Worm (Caenorhabditis elegans): Measurements from ENCODE around the gene lpr-6.
A peak's percentile ranks its signal among the peaks of the same experiment; 100 is the strongest.

lpr-6 gene

DNA sequence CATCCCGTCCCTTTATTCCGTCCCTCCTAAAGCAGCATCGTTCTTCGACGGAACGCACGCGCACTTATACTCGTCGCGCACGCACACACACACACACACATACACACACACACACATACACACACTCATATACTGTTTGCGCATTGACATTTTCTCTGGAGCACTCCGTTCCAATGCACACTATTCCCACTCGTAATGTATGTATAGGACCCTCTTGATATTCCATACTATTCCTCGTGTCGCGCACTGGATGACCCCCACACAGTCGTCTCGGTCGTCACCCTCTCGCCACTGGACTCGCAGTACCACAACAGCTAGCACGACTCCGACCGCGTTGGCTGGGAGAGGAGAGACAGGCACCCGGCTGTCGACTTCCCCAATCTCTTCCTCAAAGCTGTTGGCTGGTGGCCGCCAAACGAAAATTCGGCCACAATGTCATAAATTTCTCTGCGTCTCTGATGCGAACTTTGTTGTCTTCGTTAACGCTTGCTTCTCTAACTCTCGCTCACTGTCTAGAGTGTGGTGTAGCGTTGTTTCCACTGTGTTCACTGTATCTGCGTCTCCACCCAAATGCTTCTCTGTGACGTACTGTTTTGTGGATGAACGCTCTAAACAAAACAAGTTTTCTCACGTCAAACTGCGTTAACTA is 28.6 kb upstream of the lpr-6 start (continued):
- TF ChIP-seq irx-1 (tag; optimal IDR thresholded peaks at IDR 0.05) = peak; percentile 85
- no peak for TF ChIP-seq tlp-1 (tag; optimal IDR thresholded peaks at IDR 0.05)
- no peak for TF ChIP-seq C34B4.2 (tag; optimal IDR thresholded peaks at IDR 0.05)
- peak; percentile 56 for TF ChIP-seq unc-98 (GFP tag; IDR thresholded peaks at IDR 0.05)
- TF ChIP-seq ceh-82 (tag; optimal IDR thresholded peaks at IDR 0.05) = peak; percentile 38 to 77 (median 72)
- peak; percentile 73 for TF ChIP-seq mep-1 (tag; optimal IDR thresholded peaks at IDR 0.05)
- TF ChIP-seq fkh-10 (GFP tag; optimal IDR thresholded peaks at IDR 0.05) = peak; percentile 86

DNA sequence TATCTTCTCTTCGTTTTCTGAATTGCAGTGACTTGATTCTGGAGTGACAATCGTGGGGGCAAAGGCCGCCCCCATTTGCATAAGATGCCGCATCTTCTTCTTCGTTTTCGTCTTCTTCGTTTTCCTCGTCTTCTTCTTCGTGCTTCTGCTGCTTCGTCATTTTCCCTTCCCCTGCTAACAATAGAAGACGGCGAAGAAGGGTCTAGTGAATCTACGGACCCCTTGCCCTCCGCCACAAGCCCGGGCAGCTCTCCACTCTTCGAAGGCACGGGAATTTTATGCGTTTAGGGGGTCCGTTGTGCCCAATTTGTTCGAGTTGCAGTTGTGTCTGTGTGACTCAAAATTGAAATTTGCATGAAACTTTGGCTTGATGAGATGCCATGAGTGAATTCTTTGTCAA is 27.9 kb upstream of the lpr-6 start:
- TF ChIP-seq ceh-63 (GFP tag; optimal IDR thresholded peaks at IDR 0.05) (peak; percentile 2), nhr-85 (tag) (no peak), xbp-1 (tag; optimal IDR thresholded peaks at IDR 0.05) (no peak), lin-14 (GFP tag; optimal IDR thresholded peaks at IDR 0.05) (peak; percentile 10), tbx-2 (tag; optimal IDR thresholded peaks at IDR 0.05) (no peak), ceh-82 (tag; optimal IDR thresholded peaks at IDR 0.05) (peak in 1 of 3 experiments; percentile 5), efl-1 (optimal IDR thresholded peaks at IDR 0.05) (no peak), efl-1 (GFP tag; optimal IDR thresholded peaks at IDR 0.05 in 1 of 2) (peak in 1 of 2 experiments; percentile 0)

DNA sequence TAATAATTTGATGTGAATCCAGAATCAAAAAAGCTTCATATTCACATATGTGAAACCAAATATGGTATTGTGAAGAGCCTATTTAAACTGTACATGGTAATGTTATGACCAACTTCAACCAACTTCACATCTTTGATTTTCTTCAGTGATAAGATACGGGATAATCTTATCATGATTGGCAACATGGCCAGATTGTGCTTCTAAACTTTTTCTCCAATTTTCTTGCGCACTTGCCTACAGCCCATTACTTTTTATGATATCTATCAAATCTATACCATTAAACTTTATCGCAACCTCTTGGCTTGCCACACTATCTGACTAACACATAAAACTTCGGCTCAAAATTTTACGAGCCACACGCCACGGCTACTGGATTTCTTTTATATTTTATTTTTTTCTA is 27.4 kb upstream of the lpr-6 start:
- TF ChIP-seq elt-3 (tag; optimal IDR thresholded peaks at IDR 0.05) = peak in 4 of 6 experiments; percentile 85 to 91 (median 90)
- no peak for TF ChIP-seq tlp-1 (tag; optimal IDR thresholded peaks at IDR 0.05)
- TF ChIP-seq efl-3 (GFP tag; optimal IDR thresholded peaks at IDR 0.05) = no peak
- TF ChIP-seq rnt-1 (tag; optimal IDR thresholded peaks at IDR 0.05) = peak; percentile 30
- peak; percentile 24 for TF ChIP-seq dsc-1 (tag; optimal IDR thresholded peaks at IDR 0.05)
- TF ChIP-seq elt-2 (tag; optimal IDR thresholded peaks at IDR 0.05) = no peak
- peak; percentile 32 for TF ChIP-seq nhr-85 (tag)

DNA sequence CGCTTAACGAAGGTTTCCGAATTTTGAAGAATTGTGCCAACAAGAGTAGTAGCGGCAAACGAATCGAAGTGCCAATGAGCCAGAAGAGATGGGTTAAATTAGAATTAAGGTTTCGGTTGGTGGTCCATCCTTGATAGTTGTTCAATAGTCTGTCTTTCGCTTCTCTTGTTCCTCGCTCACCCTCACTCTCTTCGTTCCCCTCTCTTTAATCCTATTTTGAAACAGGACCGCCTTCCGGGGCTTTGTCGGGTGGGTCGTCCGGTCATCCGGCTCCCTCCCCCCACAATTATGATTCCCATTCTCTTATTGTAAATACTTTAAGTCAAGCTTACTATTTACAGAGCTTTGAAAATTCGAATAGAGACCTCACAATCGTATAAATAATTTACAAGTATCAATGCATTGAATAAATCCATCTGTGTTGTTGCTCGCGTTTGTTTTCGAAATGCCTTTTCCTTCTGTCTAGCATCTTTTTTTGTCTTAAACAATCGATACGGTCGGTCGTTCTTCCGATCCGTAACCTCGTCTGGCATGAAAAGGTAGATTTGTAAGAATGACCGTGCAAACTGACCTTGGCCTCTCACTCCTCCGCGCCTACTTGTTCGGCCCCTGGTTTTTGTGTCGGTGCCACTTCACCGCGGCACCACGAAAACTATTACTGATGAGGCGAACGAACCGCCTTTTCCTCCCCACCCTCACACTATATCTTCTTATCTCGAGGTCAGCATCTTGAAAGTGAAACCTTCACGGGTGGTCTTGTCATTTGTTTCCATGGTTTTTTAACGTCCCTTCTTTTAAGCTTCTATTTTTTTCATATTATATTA is 26.5 kb upstream of the lpr-6 start:
- TF ChIP-seq lir-3 (tag; optimal IDR thresholded peaks at IDR 0.05; ENCODE audit: poor library complexity) (no peak), lin-14 (GFP tag; optimal IDR thresholded peaks at IDR 0.05) (peak; percentile 32), blmp-1 (tag; optimal IDR thresholded peaks at IDR 0.05) (peak; percentile 91), ceh-88 (GFP tag; IDR thresholded peaks at IDR 0.05) (no peak), efl-1 (optimal IDR thresholded peaks at IDR 0.05) (no peak), efl-1 (GFP tag; optimal IDR thresholded peaks at IDR 0.05 in 1 of 2) (peak in 1 of 2 experiments; percentile 54), nhr-85 (tag) (peak; percentile 76)

DNA sequence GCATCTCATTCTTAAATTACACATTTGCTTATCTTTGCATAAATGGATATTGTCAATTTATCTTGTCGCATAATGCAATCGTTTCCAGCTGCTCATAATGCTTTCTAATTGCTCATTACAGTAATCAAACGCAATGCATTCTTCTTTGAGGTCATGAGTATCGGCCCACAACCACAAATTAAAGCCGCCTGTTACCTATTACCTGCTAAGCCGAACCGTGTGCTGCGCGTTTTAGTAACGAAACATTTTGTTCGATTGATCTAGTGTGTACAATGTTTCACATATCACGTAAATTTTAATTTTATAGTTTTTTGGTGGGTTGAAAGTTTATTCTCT is 25.9 kb upstream of the lpr-6 start:
- TF ChIP-seq mdl-1 (tag; optimal IDR thresholded peaks at IDR 0.05) (no peak), dsc-1 (tag; optimal IDR thresholded peaks at IDR 0.05) (peak; percentile 63), fkh-10 (GFP tag; optimal IDR thresholded peaks at IDR 0.05) (no peak), mab-9 (GFP tag; IDR thresholded peaks at IDR 0.05) (no peak), isw-1 (GFP tag; IDR thresholded peaks at IDR 0.05) (no peak)

DNA sequence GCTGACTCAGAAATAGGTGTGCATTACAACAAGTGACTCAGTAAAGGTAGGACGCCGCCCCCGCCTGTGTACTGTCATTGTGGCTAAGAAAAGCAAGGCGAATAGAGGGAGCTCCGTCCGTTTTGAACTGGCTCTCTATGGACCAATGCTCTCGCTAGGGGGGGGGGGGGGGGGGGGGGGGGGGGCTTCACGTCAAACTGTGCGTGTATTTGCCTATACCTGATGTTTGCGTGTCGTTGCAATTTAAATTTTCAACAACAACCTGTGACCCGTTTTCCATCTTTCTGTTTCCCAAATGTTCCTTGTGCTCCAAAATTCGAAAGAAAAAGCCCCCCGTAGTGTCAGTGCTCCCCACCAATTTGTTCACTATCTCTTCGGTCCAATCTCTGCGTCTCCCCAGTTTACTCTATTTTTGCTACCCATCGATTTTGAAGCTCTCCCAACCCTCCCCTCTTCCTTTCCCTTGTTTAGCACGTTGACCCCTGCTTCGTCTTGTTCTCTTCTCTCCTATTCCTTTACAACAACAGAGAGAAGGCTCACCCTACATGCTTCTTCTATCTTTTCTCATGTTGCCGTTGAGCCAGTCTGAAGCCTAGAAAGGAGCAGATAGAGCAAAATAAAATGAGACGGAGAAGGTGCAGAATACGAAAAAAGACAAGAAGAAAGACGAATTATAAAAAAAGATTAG is 25.2 kb upstream of the lpr-6 start:
- TF ChIP-seq alr-1 (tag; optimal IDR thresholded peaks at IDR 0.05; ENCODE audit: borderline replicate concordance) (no peak), Y116A8C.19 (tag; optimal IDR thresholded peaks at IDR 0.05; ENCODE audit: borderline replicate concordance) (no peak), hlh-4 (tag; optimal IDR thresholded peaks at IDR 0.05) (no peak), lir-3 (tag; optimal IDR thresholded peaks at IDR 0.05; ENCODE audit: poor library complexity) (no peak), tlp-1 (tag; optimal IDR thresholded peaks at IDR 0.05) (no peak), swsn-7 (tag; optimal IDR thresholded peaks at IDR 0.05) (peak; percentile 40), lin-35 (GFP tag; optimal IDR thresholded peaks at IDR 0.05) (peak in 1 of 2 experiments; percentile 7), nhr-19 (GFP tag; conservative IDR thresholded peaks at IDR 0.05) (no peak), ama-1 (optimal IDR thresholded peaks at IDR 0.05) (no peak), nhr-28 (tag; optimal IDR thresholded peaks at IDR 0.05) (no peak), unc-30 (tag; optimal IDR thresholded peaks at IDR 0.05) (no peak), fkh-8 (tag; optimal IDR thresholded peaks at IDR 0.05) (peak; percentile 27), nhr-76 (tag; optimal IDR thresholded peaks at IDR 0.05) (no peak), efl-1 (optimal IDR thresholded peaks at IDR 0.05) (no peak), efl-1 (GFP tag; optimal IDR thresholded peaks at IDR 0.05 in 1 of 2) (no peak), tbx-2 (tag; optimal IDR thresholded peaks at IDR 0.05) (peak; percentile 40), skn-1 (tag; optimal IDR thresholded peaks at IDR 0.05) (no peak), ces-1 (GFP tag; optimal IDR thresholded peaks at IDR 0.05) (no peak), grh-1 (GFP tag; IDR thresholded peaks at IDR 0.05) (no peak), efl-3 (GFP tag; optimal IDR thresholded peaks at IDR 0.05) (no peak)
